Worm (Caenorhabditis elegans) whole organism, late embryonic: ENCODE data around the gene pcf-11.

Experiments
- C08G9.2 ChIP-seq: sonication (generic microtip); optimal IDR thresholded peaks from 2 replicates; lab custom pipeline; 2016; ENCODE audit warnings: mild to moderate bottlenecking, missing genetic modification characterization, moderate library complexity, missing compliant biosample characterization
- C38D4.7 ChIP-seq: fragments of 200-800 bp; sonication (Bioruptor generic); optimal IDR thresholded peaks from 2 replicates; lab custom pipeline; 2018; ENCODE audit warnings: mild to moderate bottlenecking, missing genetic modification characterization, moderate library complexity, missing compliant biosample characterization
- F13H6.1 ChIP-seq: sonication (generic microtip); optimal IDR thresholded peaks from 2 replicates; lab custom pipeline; 2016; ENCODE audit warnings: missing genetic modification characterization, missing compliant biosample characterization
- T23F11.4 ChIP-seq: fragments of 200-800 bp; sonication (Bioruptor generic); optimal IDR thresholded peaks from 2 replicates; lab custom pipeline; 2018; ENCODE audit warnings: mild to moderate bottlenecking, missing genetic modification characterization, missing compliant biosample characterization
- Y22D7AL.16 ChIP-seq: sonication (generic microtip); optimal IDR thresholded peaks from 2 replicates; lab custom pipeline; 2016; ENCODE audit warnings: missing genetic modification characterization, missing compliant biosample characterization
- ahr-1 ChIP-seq: sonication (generic microtip); optimal IDR thresholded peaks from 2 replicates; lab custom pipeline; 2016; ENCODE audit warnings: missing genetic modification characterization, missing compliant biosample characterization
- ama-1 ChIP-seq: fragments of 150-350 bp; optimal IDR thresholded peaks from 2 replicates; lab custom pipeline; 2014
- ceh-14 ChIP-seq: sonication (generic microtip); optimal IDR thresholded peaks from 2 replicates; lab custom pipeline; 2016; ENCODE audit warnings: missing genotype, missing genetic modification characterization, missing compliant biosample characterization
- ceh-19 ChIP-seq: fragments of 200-800 bp; sonication (Bioruptor generic); optimal IDR thresholded peaks from 2 replicates; lab custom pipeline; 2018; ENCODE audit warnings: mild to moderate bottlenecking, missing genetic modification characterization, missing compliant biosample characterization
- ceh-2 ChIP-seq: sonication (generic microtip); optimal IDR thresholded peaks from 2 replicates; lab custom pipeline; 2016; ENCODE audit warnings: missing genotype, missing genetic modification characterization, missing compliant biosample characterization
- ceh-22 ChIP-seq: sonication (generic microtip); optimal IDR thresholded peaks from 2 replicates; lab custom pipeline; 2017; ENCODE audit warnings: missing biosample characterization, missing genetic modification characterization
- ceh-24 ChIP-seq: sonication (generic microtip); optimal IDR thresholded peaks from 2 replicates; lab custom pipeline; 2016; ENCODE audit warnings: mild to moderate bottlenecking, missing genetic modification characterization, missing compliant biosample characterization
- ceh-31 ChIP-seq: sonication (generic microtip); optimal IDR thresholded peaks from 2 replicates; lab custom pipeline; 2016; ENCODE audit warnings: missing genetic modification characterization, missing compliant biosample characterization
- ceh-34 ChIP-seq: sonication (generic microtip); optimal IDR thresholded peaks from 2 replicates; lab custom pipeline; 2016; ENCODE audit warnings: mild to moderate bottlenecking, missing genetic modification characterization, missing compliant biosample characterization
- ceh-48 ChIP-seq: sonication (generic microtip); optimal IDR thresholded peaks from 2 replicates; lab custom pipeline; 2016; ENCODE audit warnings: missing genetic modification characterization, inconsistent platforms, missing compliant biosample characterization
- ceh-6 ChIP-seq: fragments of 200-800 bp; sonication (Bioruptor generic); optimal IDR thresholded peaks from 2 replicates; lab custom pipeline; 2018; ENCODE audit warnings: mild to moderate bottlenecking, missing genetic modification characterization, missing compliant biosample characterization
- ceh-9 ChIP-seq: sonication (generic microtip); optimal IDR thresholded peaks from 2 replicates; lab custom pipeline; 2016; ENCODE audit warnings: mild to moderate bottlenecking, missing genetic modification characterization, inconsistent platforms, missing compliant biosample characterization
- che-1 ChIP-seq: sonication (generic microtip); optimal IDR thresholded peaks from 2 replicates; lab custom pipeline; 2016; ENCODE audit warnings: mild to moderate bottlenecking, missing genetic modification characterization, missing compliant biosample characterization
- dmd-4 ChIP-seq: sonication (generic microtip); optimal IDR thresholded peaks from 2 replicates; lab custom pipeline; 2016; ENCODE audit warnings: borderline replicate concordance, missing genetic modification characterization, missing compliant biosample characterization
- elt-2 ChIP-seq: sonication (generic microtip); optimal IDR thresholded peaks from 2 replicates; lab custom pipeline; 2016; ENCODE audit warnings: missing genetic modification reagents, missing genetic modification characterization, missing compliant biosample characterization
- elt-4 ChIP-seq: sonication (generic microtip); optimal IDR thresholded peaks from 2 replicates; lab custom pipeline; 2016; ENCODE audit warnings: missing genetic modification characterization, missing compliant biosample characterization
- hlh-13 ChIP-seq: fragments of 200-800 bp; sonication (Bioruptor generic); optimal IDR thresholded peaks from 2 replicates; lab custom pipeline; 2018; ENCODE audit warnings: mild to moderate bottlenecking, missing genetic modification characterization, missing compliant biosample characterization
- hlh-30 ChIP-seq: sonication (generic microtip); optimal IDR thresholded peaks from 2 replicates; lab custom pipeline; 2017; ENCODE audit warnings: antibody characterized with exemption, missing genetic modification characterization, missing compliant biosample characterization; ENCODE audit not compliant: insufficient read depth
- hlh-6 ChIP-seq: sonication (generic microtip); optimal IDR thresholded peaks from 2 replicates; lab custom pipeline; 2016; ENCODE audit warnings: missing genotype, missing genetic modification characterization, missing compliant biosample characterization
- hlh-8 ChIP-seq: sonication (generic microtip); optimal IDR thresholded peaks from 2 replicates; lab custom pipeline; 2016; ENCODE audit warnings: missing genotype, missing genetic modification characterization, missing compliant biosample characterization
- lin-11 ChIP-seq: fragments of 200-800 bp; sonication (Bioruptor generic); optimal IDR thresholded peaks from 2 replicates; lab custom pipeline; 2018; ENCODE audit warnings: mild to moderate bottlenecking, missing genetic modification characterization, missing compliant biosample characterization
- madf-2 ChIP-seq: sonication (generic microtip); optimal IDR thresholded peaks from 2 replicates; lab custom pipeline; 2017; ENCODE audit warnings: missing genetic modification characterization, missing compliant biosample characterization
- nfya-1 ChIP-seq: sonication (generic microtip); optimal IDR thresholded peaks from 2 replicates; lab custom pipeline; 2017; ENCODE audit warnings: missing genetic modification characterization, mild to moderate bottlenecking, missing compliant biosample characterization, antibody characterized with exemption, moderate library complexity
- nhr-11 ChIP-seq: fragments of 150-350 bp; optimal IDR thresholded peaks from 2 replicates; lab custom pipeline; 2014; ENCODE audit warnings: missing biosample characterization, missing genetic modification characterization
- npax-4 ChIP-seq: sonication (generic microtip); optimal IDR thresholded peaks from 2 replicates; lab custom pipeline; 2016; ENCODE audit warnings: missing genetic modification characterization, missing compliant biosample characterization
- odd-2 ChIP-seq: sonication (generic microtip); optimal IDR thresholded peaks from 2 replicates; lab custom pipeline; 2017; ENCODE audit warnings: antibody characterized with exemption, mild to moderate bottlenecking, missing genetic modification characterization, missing compliant biosample characterization
- pax-1 ChIP-seq: fragments of 150-350 bp; optimal IDR thresholded peaks from 2 replicates; lab custom pipeline; 2014; ENCODE audit warnings: missing biosample characterization, missing genetic modification characterization
- pha-2 ChIP-seq: sonication (generic microtip); optimal IDR thresholded peaks from 2 replicates; lab custom pipeline; 2017; ENCODE audit warnings: mild to moderate bottlenecking, missing genetic modification characterization, missing compliant biosample characterization
- pha-4 ChIP-seq: fragments of 150-350 bp; optimal IDR thresholded peaks from 2 replicates; lab custom pipeline; 2018; ENCODE audit warnings: missing biosample characterization, missing genetic modification reagents, missing genetic modification characterization
- pqm-1 ChIP-seq: sonication (generic microtip); optimal IDR thresholded peaks from 2 replicates; lab custom pipeline; 2016; ENCODE audit warnings: missing genetic modification characterization, missing compliant biosample characterization
- pros-1 ChIP-seq: fragments of 150-350 bp; optimal IDR thresholded peaks from 2 replicates; lab custom pipeline; 2014; ENCODE audit warnings: missing biosample characterization, missing genetic modification reagents, missing genetic modification characterization
- ref-2 ChIP-seq: sonication (generic microtip); optimal IDR thresholded peaks from 2 replicates; lab custom pipeline; 2016; ENCODE audit warnings: missing genetic modification characterization, missing compliant biosample characterization
- rnt-1 ChIP-seq: sonication (generic microtip); optimal IDR thresholded peaks from 2 replicates; lab custom pipeline; 2016; ENCODE audit warnings: missing genetic modification characterization, missing compliant biosample characterization
- sdc-2 ChIP-seq: sonication (generic microtip); optimal IDR thresholded peaks from 2 replicates; lab custom pipeline; 2016; ENCODE audit warnings: missing genotype, missing genetic modification characterization, missing compliant biosample characterization
- sox-2 ChIP-seq: fragments of 200-800 bp; sonication (Bioruptor generic); IDR thresholded peaks from 2 replicates; pipeline ENCODE4 v1.3.6; 2022; ENCODE audit warnings: missing genetic modification reagents, missing genetic modification characterization, missing compliant biosample characterization
- syd-9 ChIP-seq: sonication (generic microtip); optimal IDR thresholded peaks from 2 replicates; lab custom pipeline; 2016; ENCODE audit warnings: mild to moderate bottlenecking, missing genetic modification characterization, moderate library complexity, missing compliant biosample characterization
- tbx-2 ChIP-seq: sonication (generic microtip); optimal IDR thresholded peaks from 2 replicates; lab custom pipeline; 2016; ENCODE audit warnings: missing genetic modification characterization, missing compliant biosample characterization
- tbx-7 ChIP-seq: sonication (generic microtip); optimal IDR thresholded peaks from 2 replicates; lab custom pipeline; 2016; ENCODE audit warnings: missing genotype, missing genetic modification characterization, missing compliant biosample characterization
- ttx-3 ChIP-seq: sonication (generic microtip); optimal IDR thresholded peaks from 2 replicates; lab custom pipeline; 2016; ENCODE audit warnings: missing genetic modification reagents, missing genetic modification characterization, missing compliant biosample characterization
- unc-3 ChIP-seq, 2 experiments: fragments of 200-800 bp in 1 of 2; sonication (Bioruptor generic) in 1 of 2; sonication (generic microtip) in 1 of 2; conservative IDR thresholded peaks in 1 of 2; optimal IDR thresholded peaks in 1 of 2; 2 replicates each; pipeline versions ENCODE4 v1.3.6 to Lab custom; 2016 to 2022; ENCODE audit warnings: missing compliant biosample characterization in 2 of 2, missing genetic modification characterization in 2 of 2, missing genetic modification reagents in 1 of 2
- unc-42 ChIP-seq: sonication (generic microtip); optimal IDR thresholded peaks from 2 replicates; lab custom pipeline; 2016; ENCODE audit warnings: missing genotype, missing genetic modification characterization, missing compliant biosample characterization
- unc-86 ChIP-seq: sonication (generic microtip); optimal IDR thresholded peaks from 2 replicates; lab custom pipeline; 2016; ENCODE audit warnings: missing genetic modification characterization, missing compliant biosample characterization
- zip-5 ChIP-seq: sonication (generic microtip); optimal IDR thresholded peaks from 2 replicates; lab custom pipeline; 2016; ENCODE audit warnings: missing genetic modification characterization, missing compliant biosample characterization
- ztf-16 ChIP-seq: sonication (generic microtip); optimal IDR thresholded peaks from 2 replicates; lab custom pipeline; 2017; ENCODE audit warnings: missing genetic modification characterization, missing compliant biosample characterization

pcf-11 gene

DNA sequence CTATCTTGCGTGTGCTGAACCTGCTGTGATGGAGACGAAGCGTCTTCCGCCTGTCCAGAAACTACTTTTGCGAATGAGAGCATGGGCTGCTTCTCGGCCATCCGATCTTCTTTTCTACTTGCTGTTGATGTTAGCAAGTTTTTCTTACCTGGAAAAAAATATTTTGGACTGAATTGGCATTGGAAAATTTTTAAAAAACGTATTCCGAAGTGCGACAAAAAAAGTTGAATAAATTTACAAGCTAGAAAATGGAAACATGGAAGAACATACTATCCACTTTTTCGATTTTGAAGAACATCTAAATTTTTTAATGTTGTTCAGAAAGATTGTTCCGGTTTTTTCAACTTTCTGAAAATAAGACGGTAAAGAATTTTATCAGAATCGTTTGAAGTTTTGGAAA is 7.2 kb upstream of the pcf-11 start, which contains the start of gene larp-1:
Gene larp-1 (minus strand): TSS at position 101 of the 400 bp plus-strand sequence.
- no peak for TF ChIP-seq odd-2 (tag; lab: Kevin White, UChicago)
- TF ChIP-seq unc-42 (tag; lab: Kevin White, UChicago), result no peak
- TF ChIP-seq sox-2 (GFP tag; lab: Robert Waterston, UW), result no peak
- no peak for TF ChIP-seq nhr-11 (tag; lab: Kevin White, UChicago)
- no peak for TF ChIP-seq syd-9
- no peak for TF ChIP-seq ref-2

DNA sequence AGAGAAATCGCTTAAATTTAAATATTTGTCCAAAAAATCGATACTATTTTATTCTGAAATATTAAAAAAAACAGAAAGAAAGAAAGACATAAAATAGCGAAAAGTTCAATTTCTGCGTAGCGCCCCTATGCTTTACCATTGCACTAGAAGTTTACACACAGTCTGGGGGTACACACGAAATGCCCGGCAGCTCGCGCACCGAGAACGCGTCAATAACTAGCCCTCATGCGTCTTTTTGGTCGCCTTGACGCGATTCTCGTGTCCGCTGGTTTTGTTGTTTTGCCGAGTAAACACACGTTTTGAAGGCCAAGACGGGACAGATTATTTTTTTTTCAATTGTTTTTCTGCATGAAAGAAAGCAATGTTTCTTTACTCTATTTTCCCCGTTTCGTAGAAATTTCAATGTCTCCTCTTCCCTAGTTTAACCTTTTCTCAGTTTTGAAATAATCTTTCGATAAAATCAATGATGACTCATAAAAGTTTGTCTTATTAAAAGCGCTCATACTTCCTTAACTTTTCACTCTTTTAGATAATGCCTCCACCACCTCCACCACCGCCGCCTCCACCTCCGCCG is 6.5 kb upstream of the pcf-11 start, which contains the start of gene wip-1:
Gene wip-1 (plus strand): TSS at position 524 of the 574 bp plus-strand sequence.
- TF ChIP-seq hlh-8, result peak; percentile 49
- TF ChIP-seq unc-42 (tag; lab: Kevin White, UChicago), result peak; percentile 66
- peak; percentile 72 for TF ChIP-seq pqm-1 (tag; lab: Kevin White, UChicago)
- TF ChIP-seq lin-11 (tag; lab: Kevin White, UChicago), result no peak
- TF ChIP-seq tbx-7 (tag; lab: Kevin White, UChicago), result peak; percentile 51
- TF ChIP-seq ama-1, result no peak
- TF ChIP-seq pha-4, result no peak
- no peak for TF ChIP-seq ceh-24 (tag; lab: Kevin White, UChicago)
- peak; percentile 30 for TF ChIP-seq C38D4.7 (GFP tag; lab: Kevin White, UChicago)
- TF ChIP-seq tbx-2 (tag; lab: Kevin White, UChicago), result peak; percentile 96
- no peak for TF ChIP-seq hlh-13 (GFP tag; lab: Kevin White, UChicago)
- TF ChIP-seq ref-2, result peak; percentile 88
- no peak for TF ChIP-seq ceh-22
- peak; percentile 73 for TF ChIP-seq ceh-6
- TF ChIP-seq odd-2 (tag; lab: Kevin White, UChicago), result no peak
- no peak for TF ChIP-seq elt-4 (tag; lab: Kevin White, UChicago)
- TF ChIP-seq unc-3 (GFP tag; conservative IDR thresholded peaks at IDR 0.05; lab: Robert Waterston, UW), result 0 out of 2 replicates have a peak, but pooled peaks have one; percentile 51
- TF ChIP-seq unc-3 (tag; optimal IDR thresholded peaks at IDR 0.05; lab: Kevin White, UChicago), result peak; percentile 71
- TF ChIP-seq syd-9, result peak; percentile 78
- TF ChIP-seq ztf-16 (tag; lab: Kevin White, UChicago), result peak; percentile 84
- peak; percentile 38 for TF ChIP-seq pha-2 (tag; lab: Kevin White, UChicago)
- TF ChIP-seq sox-2 (GFP tag; lab: Robert Waterston, UW), result no peak
- peak; percentile 71 for TF ChIP-seq unc-86
- TF ChIP-seq ahr-1 (tag; lab: Kevin White, UChicago), result peak; percentile 32
- peak; percentile 56 for TF ChIP-seq che-1
- TF ChIP-seq Y22D7AL.16 (tag; lab: Kevin White, UChicago), result peak; percentile 17
- TF ChIP-seq pax-1, result no peak
- TF ChIP-seq nfya-1 (tag; lab: Kevin White, UChicago), result peak; percentile 94
- peak; percentile 79 for TF ChIP-seq sdc-2
- peak; percentile 69 for TF ChIP-seq ceh-48
- peak; percentile 87 for TF ChIP-seq hlh-30 (tag; lab: Kevin White, UChicago)
- TF ChIP-seq elt-2 (tag; lab: Kevin White, UChicago), result peak; percentile 87
- TF ChIP-seq dmd-4 (tag; lab: Kevin White, UChicago), result peak; percentile 15
- TF ChIP-seq npax-4 (tag; lab: Kevin White, UChicago), result no peak
- TF ChIP-seq hlh-6, result peak; percentile 72
- TF ChIP-seq pros-1 (tag; lab: Kevin White, UChicago), result no peak
- TF ChIP-seq madf-2 (tag; lab: Kevin White, UChicago), result peak; percentile 81
- TF ChIP-seq ceh-31 (tag; lab: Kevin White, UChicago), result peak; percentile 91
- peak; percentile 64 for TF ChIP-seq T23F11.4
- TF ChIP-seq ceh-19 (GFP tag; lab: Kevin White, UChicago), result peak; percentile 44
- peak; percentile 94 for TF ChIP-seq ceh-34
- peak; percentile 92 for TF ChIP-seq rnt-1 (tag; lab: Kevin White, UChicago)
- TF ChIP-seq C08G9.2 (tag; lab: Kevin White, UChicago), result peak; percentile 66
- peak; percentile 80 for TF ChIP-seq F13H6.1 (tag; lab: Kevin White, UChicago)
- TF ChIP-seq ceh-9 (tag; lab: Kevin White, UChicago), result no peak
- TF ChIP-seq ceh-2 (tag; lab: Kevin White, UChicago), result peak; percentile 69
- peak; percentile 89 for TF ChIP-seq ceh-14 (tag; lab: Kevin White, UChicago)
- TF ChIP-seq ttx-3 (tag; lab: Kevin White, UChicago), result peak; percentile 58
- TF ChIP-seq zip-5 (tag; lab: Kevin White, UChicago), result peak; percentile 41
